Fruit fly (Drosophila melanogaster) Kc167 (cell line): ENCODE data around the gene wap.

Experiments
- Myc ChIP-seq: fragments of >200 bp; optimal IDR thresholded peaks from 2 replicates; lab custom pipeline; 2017; ENCODE audit warnings: missing external identifiers
- Sin3A ChIP-seq: fragments of >200 bp; optimal IDR thresholded peaks from 2 replicates; lab custom pipeline; 2018; ENCODE audit warnings: missing external identifiers
- h ChIP-seq: fragments of >200 bp; optimal IDR thresholded peaks from 3 replicates; lab custom pipeline; 2018; ENCODE audit warnings: missing external identifiers
- insv ChIP-seq: fragments of >200 bp; optimal IDR thresholded peaks from 3 replicates; lab custom pipeline; 2018; ENCODE audit warnings: missing external identifiers
- psq ChIP-seq: fragments of >200 bp; optimal IDR thresholded peaks from 2 replicates; lab custom pipeline; 2017; ENCODE audit warnings: missing external identifiers
- ttk ChIP-seq: sonication (Bioruptor generic); optimal IDR thresholded peaks from 2 replicates; lab custom pipeline; 2017; ENCODE audit warnings: missing external identifiers

DNA sequence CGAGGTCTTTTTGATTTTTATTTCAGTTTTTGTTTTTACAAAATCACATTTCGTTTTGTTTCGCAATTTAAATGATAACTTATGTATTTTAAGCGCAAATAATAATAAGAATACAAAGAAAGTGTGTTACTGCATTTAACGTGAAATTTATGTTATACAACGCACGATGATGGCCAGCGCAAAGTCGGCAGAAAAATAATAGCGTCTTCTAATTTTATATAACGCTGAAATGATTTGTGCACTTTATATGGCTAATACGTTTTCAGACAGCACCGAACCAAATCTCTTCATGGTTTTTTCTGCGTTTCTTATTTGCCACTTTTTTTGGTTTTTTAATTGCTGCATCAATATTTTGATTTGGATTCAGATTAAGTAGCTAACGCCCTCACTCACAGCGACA, 19.7 kb upstream of the wap start:
- no peak for TF ChIP-seq Myc (lab: Kevin White, UChicago)
- no peak for TF ChIP-seq psq (lab: Kevin White, UChicago)
- no peak for TF ChIP-seq ttk (lab: Kevin White, UChicago)
- no peak for TF ChIP-seq insv (lab: Kevin White, UChicago)
- no peak for TF ChIP-seq h
- TF ChIP-seq Sin3A (lab: Kevin White, UChicago) = no peak
